Worm (Caenorhabditis elegans): ENCODE results near the gene chca-1.

DNA sequence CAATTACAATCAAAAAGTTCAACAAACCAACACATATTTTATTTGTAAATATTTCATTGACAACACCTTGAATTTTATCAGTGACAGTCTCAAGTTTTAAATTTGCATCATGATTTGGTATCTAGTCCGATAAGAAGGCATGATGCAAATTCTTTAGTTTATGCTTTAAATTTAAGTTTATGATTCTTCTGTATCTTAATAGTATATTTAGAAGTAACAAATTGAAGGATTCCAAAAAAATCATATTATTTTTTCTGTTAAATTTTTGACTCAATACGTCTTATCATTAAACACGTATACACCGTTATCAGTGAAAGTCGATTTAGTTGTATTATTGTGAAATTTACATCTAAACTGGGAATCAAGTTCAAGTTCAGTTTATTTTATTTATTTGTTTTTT is at the start of gene chca-1:
- TF ChIP-seq fkh-10 (GFP tag; optimal IDR thresholded peaks at IDR 0.05) (no peak), elt-3 (tag; optimal IDR thresholded peaks at IDR 0.05) (no peak), unc-62 (GFP tag; optimal IDR thresholded peaks at IDR 0.05) (no peak), nhr-77 (tag; optimal IDR thresholded peaks at IDR 0.05) (no peak), nhr-11 (tag; optimal IDR thresholded peaks at IDR 0.05) (no peak), snpc-4 (tag; optimal IDR thresholded peaks at IDR 0.05) (no peak), lin-39 (tag; optimal IDR thresholded peaks at IDR 0.05) (no peak), ceh-28 (tag; optimal IDR thresholded peaks at IDR 0.05) (no peak), ztf-11 (tag; optimal IDR thresholded peaks at IDR 0.05) (no peak), jun-1 (tag; optimal IDR thresholded peaks at IDR 0.05) (no peak), sea-2 (GFP tag; optimal IDR thresholded peaks at IDR 0.05) (no peak), ceh-82 (tag; optimal IDR thresholded peaks at IDR 0.05) (no peak), unc-39 (tag; optimal IDR thresholded peaks at IDR 0.05) (no peak), egl-27 (tag; optimal IDR thresholded peaks at IDR 0.05) (no peak)
